Worm (Caenorhabditis elegans): ENCODE measurements around the gene C07E3.3.

The C07E3.3 gene

ce11 chrII:10321410-10321809 lies 35.9 kb downstream of the C07E3.3 start, which contains the start of gene idpp-4:
Gene idpp-4, plus strand, starts transcription at chrII:10321460.
- TF ChIP-seq ztf-7 (tag; optimal IDR thresholded peaks at IDR 0.05) (no peak), lin-15B (tag; optimal IDR thresholded peaks at IDR 0.05) (no peak), unc-62 (GFP tag; optimal IDR thresholded peaks at IDR 0.05 in 1 of 2) (peak in 1 of 2 experiments; percentile 93), unc-62 (tag; optimal IDR thresholded peaks at IDR 0.05) (no peak), gei-8 (GFP tag; optimal IDR thresholded peaks at IDR 0.05) (no peak)

ce11 chrII:10317007-10317406 lies 40.3 kb downstream of the C07E3.3 start, which contains the start of gene M02G9.4:
Gene M02G9.4, plus strand, starts transcription at chrII:10317307.
- no peak for TF ChIP-seq nhr-41 (GFP tag; IDR thresholded peaks at IDR 0.05)
- no peak for TF ChIP-seq arid-1 (GFP tag; conservative IDR thresholded peaks at IDR 0.05)
- TF ChIP-seq ceh-32 (tag; optimal IDR thresholded peaks at IDR 0.05; ENCODE audit: poor library complexity): no peak
- no peak for TF ChIP-seq mxl-2 (GFP tag; conservative IDR thresholded peaks at IDR 0.05)
- TF ChIP-seq lin-15B (tag; optimal IDR thresholded peaks at IDR 0.05): no peak

DNA sequence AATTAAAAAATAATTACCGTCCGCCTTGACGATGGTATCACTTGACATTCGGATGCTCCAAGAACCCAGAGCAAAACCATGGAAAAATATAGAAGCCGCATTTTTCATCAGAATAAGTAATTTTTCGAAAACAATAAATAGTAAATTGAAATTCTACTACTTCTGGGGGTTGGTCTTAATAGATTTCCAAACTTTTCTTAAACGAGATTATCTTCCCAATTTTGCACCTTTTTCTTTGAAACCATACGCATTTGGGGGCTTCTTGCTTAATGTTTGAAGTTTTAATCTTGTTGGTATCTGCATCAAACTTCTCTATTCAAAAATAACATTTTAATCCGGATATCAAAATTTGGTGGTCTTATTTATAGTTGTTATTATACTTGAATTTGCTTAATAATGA lies 41.2 kb downstream of the C07E3.3 start, which contains the start of gene gcy-5:
Gene gcy-5 (minus strand): TSS at position 101 of the 400 bp plus-strand sequence.
- TF ChIP-seq mep-1 (tag; optimal IDR thresholded peaks at IDR 0.05): no peak
- TF ChIP-seq ceh-44 (GFP tag; IDR thresholded peaks at IDR 0.05): no peak
- TF ChIP-seq dmd-9 (GFP tag; IDR thresholded peaks at IDR 0.05): no peak

DNA sequence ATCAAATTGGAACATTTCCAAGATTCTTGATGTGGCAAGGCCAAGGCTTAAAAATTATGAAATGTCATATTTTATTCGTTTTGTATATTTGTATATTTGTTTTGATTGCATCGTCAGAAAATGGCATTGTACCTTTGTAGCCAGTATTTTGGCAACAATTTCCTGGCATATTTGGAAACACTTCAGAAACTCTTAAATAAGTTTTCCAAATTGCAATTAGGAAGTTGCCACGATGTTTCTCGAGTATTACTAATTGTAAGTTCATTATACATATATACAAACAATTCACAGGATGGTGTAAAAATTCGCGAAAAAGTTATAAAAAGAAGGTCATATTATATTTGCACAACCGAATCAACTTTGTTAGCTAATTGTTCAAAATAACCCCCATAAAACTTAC lies 42.1 kb downstream of the C07E3.3 start, which contains the start of gene idpp-8:
Gene idpp-8 (plus strand): TSS at position 301 of the 400 bp plus-strand sequence.
- TF ChIP-seq F44E2.7 (GFP tag; IDR thresholded peaks at IDR 0.05) (no peak), lir-3 (tag; optimal IDR thresholded peaks at IDR 0.05) (no peak), spr-1 (tag; optimal IDR thresholded peaks at IDR 0.05) (no peak), Y105C5A.15 (GFP tag; IDR thresholded peaks at IDR 0.05) (no peak), set-16 (GFP tag; IDR thresholded peaks at IDR 0.05) (no peak), dpl-1 (GFP tag; optimal IDR thresholded peaks at IDR 0.05) (no peak), nhr-42 (GFP tag; IDR thresholded peaks at IDR 0.05) (no peak), daf-12 (tag; optimal IDR thresholded peaks at IDR 0.05) (no peak), snpc-4 (tag; optimal IDR thresholded peaks at IDR 0.05) (no peak), mxl-3 (GFP tag; optimal IDR thresholded peaks at IDR 0.05) (no peak), hif-1 (tag; optimal IDR thresholded peaks at IDR 0.05) (no peak)

ce11 chrII:10311973-10312372 lies 45.3 kb downstream of the C07E3.3 start, which contains the start of gene srlf-34:
Gene srlf-34, plus strand, starts transcription at chrII:10312293.
- TF ChIP-seq dve-1 (tag; optimal IDR thresholded peaks at IDR 0.05; ENCODE audit: insufficient read depth) (no peak), F44E2.7 (GFP tag; IDR thresholded peaks at IDR 0.05) (no peak), hlh-11 (tag; optimal IDR thresholded peaks at IDR 0.05) (no peak), nhr-28 (tag; optimal IDR thresholded peaks at IDR 0.05) (no peak), ceh-32 (tag; optimal IDR thresholded peaks at IDR 0.05; ENCODE audit: poor library complexity) (no peak), set-16 (GFP tag; IDR thresholded peaks at IDR 0.05) (no peak), ama-1 (optimal IDR thresholded peaks at IDR 0.05) (no peak), ZK546.5 (tag; optimal IDR thresholded peaks at IDR 0.05) (no peak), ceh-20 (GFP tag; IDR thresholded peaks at IDR 0.05) (no peak), mxl-3 (GFP tag; optimal IDR thresholded peaks at IDR 0.05) (no peak), aly-2 (tag; optimal IDR thresholded peaks at IDR 0.05) (no peak), F10B5.3 (tag; optimal IDR thresholded peaks at IDR 0.05) (no peak), php-3 (GFP tag; IDR thresholded peaks at IDR 0.05) (no peak), aha-1 (tag) (no peak), lin-1 (GFP tag; IDR thresholded peaks at IDR 0.05) (no peak), lir-3 (tag; optimal IDR thresholded peaks at IDR 0.05) (no peak), ceh-28 (tag; optimal IDR thresholded peaks at IDR 0.05) (no peak), saeg-2 (GFP tag; IDR thresholded peaks at IDR 0.05) (no peak), nhr-102 (tag; optimal IDR thresholded peaks at IDR 0.05) (no peak)

Measured in whole organism, L4 larva.